Worm (Caenorhabditis elegans): ENCODE results near the gene EGAP9.4.

EGAP9.4 gene

ce11 chrV:6557035-6557434 is 19.6 kb upstream of the EGAP9.4 start, which contains the start of gene spp-27:
spp-27 (minus strand) TSS chrV:6557135.
- TF ChIP-seq unc-98 (GFP tag; IDR thresholded peaks at IDR 0.05) (no peak), aha-1 (tag; optimal IDR thresholded peaks at IDR 0.05) (no peak), jun-1 (tag; optimal IDR thresholded peaks at IDR 0.05) (no peak)

- TF ChIP-seq tbx-2 (tag; optimal IDR thresholded peaks at IDR 0.05) (no peak), zag-1 (tag; optimal IDR thresholded peaks at IDR 0.05) (no peak), elt-2 (tag; optimal IDR thresholded peaks at IDR 0.05) (no peak)
These were observed 18.6 kb upstream of the EGAP9.4 start, which contains the start of gene spp-20 for ce11 chrV:6558103-6558502. spp-20 (minus strand) TSS chrV:6558203.

ce11 chrV:6559105-6559504 is 17.6 kb upstream of the EGAP9.4 start, which contains the start of gene spp-26:
spp-26 (minus strand) TSS chrV:6559205.
- no peak for TF ChIP-seq lir-3 (tag; optimal IDR thresholded peaks at IDR 0.05; ENCODE audit: poor library complexity)
- TF ChIP-seq elt-2 (tag; optimal IDR thresholded peaks at IDR 0.05) = no peak
- TF ChIP-seq snu-23 (GFP tag; optimal IDR thresholded peaks at IDR 0.05) = no peak
- TF ChIP-seq ceh-90 (tag; optimal IDR thresholded peaks at IDR 0.05) = no peak
- TF ChIP-seq fos-1 (tag; optimal IDR thresholded peaks at IDR 0.05) = no peak
- no peak for TF ChIP-seq fkh-4 (tag; optimal IDR thresholded peaks at IDR 0.05; ENCODE audit: borderline replicate concordance)

- TF ChIP-seq pqm-1 (tag; optimal IDR thresholded peaks at IDR 0.05) (no peak), nhr-237 (tag; optimal IDR thresholded peaks at IDR 0.05) (no peak), nhr-77 (tag; optimal IDR thresholded peaks at IDR 0.05) (no peak), mef-2 (tag; optimal IDR thresholded peaks at IDR 0.05) (no peak), nhr-90 (tag; optimal IDR thresholded peaks at IDR 0.05; ENCODE audit: poor library complexity) (peak; percentile 18)
These were observed 17.1 kb upstream of the EGAP9.4 start for ce11 chrV:6559585-6559984.

- TF ChIP-seq jun-1 (tag; optimal IDR thresholded peaks at IDR 0.05) (no peak), lin-35 (GFP tag; optimal IDR thresholded peaks at IDR 0.05) (no peak), fos-1 (tag; optimal IDR thresholded peaks at IDR 0.05) (no peak), nhr-84 (tag; optimal IDR thresholded peaks at IDR 0.05) (no peak), lin-15B (tag; optimal IDR thresholded peaks at IDR 0.05) (no peak), unc-30 (tag; optimal IDR thresholded peaks at IDR 0.05) (no peak), isw-1 (GFP tag; IDR thresholded peaks at IDR 0.05) (no peak), fkh-10 (GFP tag; optimal IDR thresholded peaks at IDR 0.05) (no peak), ztf-11 (tag; optimal IDR thresholded peaks at IDR 0.05) (no peak)
These were observed 15.1 kb upstream of the EGAP9.4 start, which contains the start of gene spp-19 for ce11 chrV:6561592-6561991. spp-19 (minus strand) TSS chrV:6561692.

ce11 chrV:6565851-6566386 is 10.7 kb upstream of the EGAP9.4 start, which contains the start of gene K04A8.1:
K04A8.1 (plus strand) TSS chrV:6566336.
- TF ChIP-seq ceh-8 (GFP tag; optimal IDR thresholded peaks at IDR 0.05) = no peak
- TF ChIP-seq elt-2 (tag; optimal IDR thresholded peaks at IDR 0.05) = peak; percentile 4

ce11 chrV:6575406-6576130 is 1.1 kb upstream of the EGAP9.4 start, which contains the start of gene fut-2:
fut-2 (minus strand) TSS chrV:6575890.
- no peak for TF ChIP-seq efl-1 (optimal IDR thresholded peaks at IDR 0.05)
- TF ChIP-seq efl-1 (GFP tag; optimal IDR thresholded peaks at IDR 0.05 in 1 of 2) = peak in 1 of 2 experiments; percentile 28
- no peak for TF ChIP-seq dpl-1 (GFP tag; optimal IDR thresholded peaks at IDR 0.05)
- no peak for TF ChIP-seq mef-2 (tag; optimal IDR thresholded peaks at IDR 0.05)
- no peak for TF ChIP-seq nhr-11 (tag; optimal IDR thresholded peaks at IDR 0.05)
- TF ChIP-seq alr-1 (tag; optimal IDR thresholded peaks at IDR 0.05; ENCODE audit: borderline replicate concordance) = no peak
- TF ChIP-seq nhr-90 (tag; optimal IDR thresholded peaks at IDR 0.05; ENCODE audit: poor library complexity) = no peak
- TF ChIP-seq lin-15B (tag; optimal IDR thresholded peaks at IDR 0.05) = no peak
- TF ChIP-seq nhr-71 (tag; optimal IDR thresholded peaks at IDR 0.05) = no peak
- peak; percentile 85 for TF ChIP-seq elt-2 (tag; optimal IDR thresholded peaks at IDR 0.05)
- no peak for TF ChIP-seq C16A3.4 (tag; optimal IDR thresholded peaks at IDR 0.05)
- TF ChIP-seq isw-1 (GFP tag; IDR thresholded peaks at IDR 0.05) = no peak
- no peak for TF ChIP-seq nhr-47 (tag; optimal IDR thresholded peaks at IDR 0.05)
- TF ChIP-seq pag-3 (tag; optimal IDR thresholded peaks at IDR 0.05; ENCODE audit: borderline replicate concordance, insufficient read depth) = no peak
- TF ChIP-seq lin-35 (GFP tag; optimal IDR thresholded peaks at IDR 0.05) = peak in 1 of 2 experiments; percentile 12
- TF ChIP-seq fkh-8 (tag; optimal IDR thresholded peaks at IDR 0.05) = no peak

Data from whole organism, L1 larva.